Fruit fly (Drosophila melanogaster) whole organism, embryonic: ENCODE data around the gene CG2129.

Experiments
- CG32767 ChIP-seq: fragments of 200-800 bp; sonication (Bioruptor generic); IDR thresholded peaks from 2 replicates; pipeline ENCODE4 v1.3.6; 2022; ENCODE audit warnings: missing biosample characterization, missing genetic modification characterization
- CG3847 ChIP-seq: fragments of 200-800 bp; sonication (Bioruptor generic); IDR thresholded peaks from 2 replicates; pipeline ENCODE4 v1.3.6; 2022; ENCODE audit warnings: missing biosample characterization, missing genetic modification characterization
- CG6854 ChIP-seq: fragments of 200-800 bp; sonication (Bioruptor generic); optimal IDR thresholded peaks from 3 replicates; lab custom pipeline; 2017; ENCODE audit warnings: missing biosample characterization, mild to moderate bottlenecking, missing genetic modification characterization
- dysf ChIP-seq: fragments of 200-800 bp; sonication (Bioruptor generic); IDR thresholded peaks from 3 replicates; pipeline ENCODE4 v1.3.6; 2022; ENCODE audit warnings: missing biosample characterization, missing genetic modification characterization
- gsb ChIP-seq: fragments of 200-800 bp; sonication (Bioruptor generic); IDR thresholded peaks from 2 replicates; pipeline ENCODE4 v1.3.6; 2022; ENCODE audit warnings: missing biosample characterization, missing genetic modification characterization

- TF ChIP-seq dysf (GFP tag; lab: Robert Waterston, UW) (no peak), CG6854 (GFP tag; lab: Kevin White, UChicago) (no peak), CG3847 (GFP tag; lab: Robert Waterston, UW) (no peak), gsb (GFP tag; lab: Robert Waterston, UW) (no peak), CG32767 (GFP tag; lab: Robert Waterston, UW) (peak; percentile 70; the same call in 1 of the 2 replicates)
Measured at dm6 chrX:8152077-8152476, 6.4 kb downstream of the CG2129 start, which contains the start of gene Gbeta5.
